Worm (Caenorhabditis elegans): ENCODE measurements around the gene cest-9.2.

cest-9.2 gene

ce11 chrX:12252189-12252588 lies 30.3 kb downstream of the cest-9.2 start:
- TF ChIP-seq him-1 (tag; optimal IDR thresholded peaks at IDR 0.05): no peak
- TF ChIP-seq dao-5 (tag; optimal IDR thresholded peaks at IDR 0.05): no peak
- no peak for TF ChIP-seq W03F9.2 (tag; optimal IDR thresholded peaks at IDR 0.05)

- TF ChIP-seq W03F9.2 (tag; optimal IDR thresholded peaks at IDR 0.05): no peak
- no peak for TF ChIP-seq him-1 (tag; optimal IDR thresholded peaks at IDR 0.05)
- no peak for TF ChIP-seq dao-5 (tag; optimal IDR thresholded peaks at IDR 0.05)
Observed at ce11 chrX:12256594-12257048, 34.7 kb downstream of the cest-9.2 start, which contains the start of gene E01G6.2. Gene E01G6.2 (plus strand): TSS chrX:12256644.

- TF ChIP-seq him-1 (tag; optimal IDR thresholded peaks at IDR 0.05) (no peak), W03F9.2 (tag; optimal IDR thresholded peaks at IDR 0.05) (no peak), dao-5 (tag; optimal IDR thresholded peaks at IDR 0.05) (no peak)
Observed at ce11 chrX:12260381-12260931, 38.5 kb downstream of the cest-9.2 start, which contains the start of gene E01G6.1. Gene E01G6.1 (plus strand): TSS chrX:12260881.

ce11 chrX:12270841-12271240 lies 48.9 kb downstream of the cest-9.2 start, which contains the start of gene otpl-8:
Gene otpl-8 (minus strand): TSS chrX:12270941.
- TF ChIP-seq him-1 (tag; optimal IDR thresholded peaks at IDR 0.05) (no peak), dao-5 (tag; optimal IDR thresholded peaks at IDR 0.05) (no peak), W03F9.2 (tag; optimal IDR thresholded peaks at IDR 0.05) (no peak)

- no peak for TF ChIP-seq dao-5 (tag; optimal IDR thresholded peaks at IDR 0.05)
- no peak for TF ChIP-seq him-1 (tag; optimal IDR thresholded peaks at IDR 0.05)
- TF ChIP-seq W03F9.2 (tag; optimal IDR thresholded peaks at IDR 0.05): no peak
Observed at ce11 chrX:12273870-12274269, 52.0 kb downstream of the cest-9.2 start, which contains the start of gene H19J13.2. Gene H19J13.2 (minus strand): TSS chrX:12273970.

- TF ChIP-seq him-1 (tag; optimal IDR thresholded peaks at IDR 0.05) (no peak), W03F9.2 (tag; optimal IDR thresholded peaks at IDR 0.05) (no peak), dao-5 (tag; optimal IDR thresholded peaks at IDR 0.05) (no peak)
Observed at ce11 chrX:12275577-12275976, 53.7 kb downstream of the cest-9.2 start, which contains the start of gene C04B4.6. Gene C04B4.6 (minus strand): TSS chrX:12275677.

All from whole organism, L4/young adult.